Worm (Caenorhabditis elegans) whole organism, young adult: ENCODE data around the gene set-11.

Experiments
- ama-1 ChIP-seq, 3 experiments: fragments of 150-350 bp in 1 of 3; sonication (generic microtip) in 2 of 3; optimal IDR thresholded peaks; 2 replicates each; lab custom pipeline; 2014 to 2018; ENCODE audit warnings: missing biosample characterization in 2 of 3, missing genetic modification characterization in 2 of 3, missing genetic modification reagents in 2 of 3
- let-526 ChIP-seq: fragments of 200-800 bp; sonication (Bioruptor generic); IDR thresholded peaks from 2 replicates; pipeline ENCODE4 v1.3.6; 2022; ENCODE audit warnings: missing genetic modification reagents, missing genetic modification characterization, missing compliant biosample characterization
- lin-54 ChIP-seq: fragments of 200-800 bp; sonication (Bioruptor generic); optimal IDR thresholded peaks from 2 replicates; lab custom pipeline; 2018; ENCODE audit warnings: mild to moderate bottlenecking, missing genetic modification characterization, missing compliant biosample characterization
- madf-10 ChIP-seq: sonication (generic microtip); optimal IDR thresholded peaks from 2 replicates; lab custom pipeline; 2016; ENCODE audit warnings: mild to moderate bottlenecking, missing genetic modification characterization, missing compliant biosample characterization
- sea-2 ChIP-seq: fragments of 200-800 bp; sonication (Bioruptor generic); IDR thresholded peaks from 2 replicates; pipeline ENCODE4 v1.3.6; 2022; ENCODE audit warnings: missing genetic modification characterization, missing compliant biosample characterization
- tbp1 ChIP-seq: fragments of 200-800 bp; sonication (Bioruptor generic); optimal IDR thresholded peaks from 2 replicates; lab custom pipeline; 2018; ENCODE audit warnings: mild to moderate bottlenecking, missing genetic modification characterization, missing compliant biosample characterization

- TF ChIP-seq lin-54 (no peak), let-526 (GFP tag; lab: Robert Waterston, UW) (no peak), sea-2 (GFP tag; lab: Robert Waterston, UW) (no peak), madf-10 (tag; lab: Kevin White, UChicago) (no peak), ama-1 (optimal IDR thresholded peaks at IDR 0.05; lab: Kevin White, UChicago) (no peak), ama-1 (GFP tag; optimal IDR thresholded peaks at IDR 0.05; lab: Kevin White, UChicago) (no peak), tbp1 (GFP tag; lab: Kevin White, UChicago) (no peak)
Measured at ce11 chrII:2681118-2681517, 11.3 kb downstream of the set-11 start, which contains the start of gene F34D6.1.
